Fruit fly (Drosophila melanogaster): Measurements from ENCODE around the gene rdgB.
A peak's percentile ranks its signal among the peaks of the same experiment; 100 is the strongest.

The rdgB gene

DNA sequence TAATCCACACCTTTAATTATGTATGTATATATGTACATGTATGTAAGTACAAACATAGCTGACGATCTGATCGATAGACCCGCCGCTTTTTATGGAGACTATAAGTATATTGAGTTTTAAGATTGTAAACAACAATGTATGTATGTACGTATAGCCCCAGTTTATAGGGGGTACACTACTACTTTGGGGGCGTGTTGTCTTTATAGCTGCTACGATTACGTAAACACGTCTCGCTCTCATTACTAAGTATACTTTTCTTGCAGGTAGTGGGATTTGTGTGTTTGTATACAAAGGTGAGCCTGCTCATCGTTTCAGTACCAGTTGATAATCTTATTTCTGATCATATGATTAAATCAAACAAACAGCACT, 12.7 kb upstream of the rdgB start (continued):
- 0 out of 2 replicates have a peak, but pooled peaks have one; percentile 5 for TF ChIP-seq stc (GFP tag; IDR thresholded peaks at IDR 0.05)
- TF ChIP-seq Xrp1 (GFP tag; IDR thresholded peaks at IDR 0.05), result no peak
- no peak for TF ChIP-seq bbx (GFP tag; IDR thresholded peaks at IDR 0.05; ENCODE audit: partially characterized antibody)
- TF ChIP-seq fru (optimal IDR thresholded peaks at IDR 0.05), result no peak
- TF ChIP-seq sug (tag; optimal IDR thresholded peaks at IDR 0.05), result peak; percentile 95
- TF ChIP-seq CG10543 (GFP tag; optimal IDR thresholded peaks at IDR 0.05), result peak; percentile 13
- no peak for TF ChIP-seq CG9215 (GFP tag; IDR thresholded peaks at IDR 0.05)
- TF ChIP-seq pros (GFP tag; optimal IDR thresholded peaks at IDR 0.05), result no peak
- TF ChIP-seq Mes4 (GFP tag; optimal IDR thresholded peaks at IDR 0.05), result no peak
- no peak for TF ChIP-seq nerfin-2 (GFP tag; IDR thresholded peaks at IDR 0.05; ENCODE audit: partially characterized antibody)
- TF ChIP-seq Oaz (GFP tag; IDR thresholded peaks at IDR 0.05), result no peak
- TF ChIP-seq Atf6 (GFP tag; IDR thresholded peaks at IDR 0.05), result 0 out of 2 replicates have a peak, but pooled peaks have one; percentile 10
- TF ChIP-seq bcd (GFP tag; optimal IDR thresholded peaks at IDR 0.05), result no peak
- TF ChIP-seq lola (GFP tag; optimal IDR thresholded peaks at IDR 0.05), result no peak
- no peak for TF ChIP-seq CG4730 (GFP tag; IDR thresholded peaks at IDR 0.05)
- no peak for TF ChIP-seq CG8359 (GFP tag; optimal IDR thresholded peaks at IDR 0.05; ENCODE audit: borderline replicate concordance)
- TF ChIP-seq pfk (GFP tag; optimal IDR thresholded peaks at IDR 0.05), result peak; percentile 31
- no peak for TF ChIP-seq gcm2 (GFP tag; optimal IDR thresholded peaks at IDR 0.05)
- TF ChIP-seq Scr (GFP tag; IDR thresholded peaks at IDR 0.05; ENCODE audit: partially characterized antibody), result no peak
- no peak for TF ChIP-seq CG8478 (optimal IDR thresholded peaks at IDR 0.05)
- TF ChIP-seq mirr (GFP tag; optimal IDR thresholded peaks at IDR 0.05), result peak; percentile 75
- no peak for TF ChIP-seq CG8290 (GFP tag; optimal IDR thresholded peaks at IDR 0.05)
- peak in 1 of 2 experiments; percentile 54 for TF ChIP-seq CG8290 (tag; optimal IDR thresholded peaks at IDR 0.05)
- no peak for TF ChIP-seq E2f1 (GFP tag; IDR thresholded peaks at IDR 0.05)
- no peak for TF ChIP-seq crol (GFP tag; IDR thresholded peaks at IDR 0.05)
- no peak for TF ChIP-seq CG8281 (tag; optimal IDR thresholded peaks at IDR 0.05)
- no peak for TF ChIP-seq jumu (GFP tag; optimal IDR thresholded peaks at IDR 0.05)
- TF ChIP-seq twi (tag; optimal IDR thresholded peaks at IDR 0.05), result no peak
- no peak for TF ChIP-seq CG15011 (GFP tag; optimal IDR thresholded peaks at IDR 0.05)

DNA sequence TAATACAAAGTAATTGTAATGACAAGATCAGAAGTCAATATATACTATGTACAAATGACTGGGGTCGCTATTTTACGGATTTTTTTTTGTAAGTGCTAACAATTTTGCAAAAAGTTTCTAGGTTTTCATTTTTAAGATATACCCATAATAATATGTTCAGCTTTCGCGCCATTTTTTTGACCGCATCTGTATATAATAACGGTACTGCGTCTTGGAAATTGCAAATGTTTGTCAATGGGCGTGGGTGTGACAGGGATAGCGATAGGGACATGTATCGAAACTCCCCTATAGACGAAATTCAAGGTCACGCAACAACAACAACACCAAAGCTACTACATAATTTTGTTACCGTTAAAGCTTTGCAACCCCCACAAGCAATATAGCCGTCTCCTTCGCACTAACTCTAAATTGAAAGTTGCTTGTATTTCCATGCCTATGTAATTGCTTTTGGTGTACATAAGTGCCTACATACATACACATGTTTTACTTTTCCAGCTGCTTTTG, 10.0 kb upstream of the rdgB start:
- no peak for TF ChIP-seq pzg (GFP tag; optimal IDR thresholded peaks at IDR 0.05)
- TF ChIP-seq CG32772 (GFP tag; IDR thresholded peaks at IDR 0.05), result no peak
- no peak for TF ChIP-seq CG30431 (GFP tag; optimal IDR thresholded peaks at IDR 0.05)
- TF ChIP-seq Nf-YB (GFP tag; optimal IDR thresholded peaks at IDR 0.05), result no peak
- TF ChIP-seq CG12391 (tag; optimal IDR thresholded peaks at IDR 0.05), result peak; percentile 10
- TF ChIP-seq Adf1 (GFP tag; IDR thresholded peaks at IDR 0.05), result no peak
- TF ChIP-seq lov (optimal IDR thresholded peaks at IDR 0.05), result no peak
- no peak for TF ChIP-seq lov (GFP tag; IDR thresholded peaks at IDR 0.05)
- peak; percentile 22 for TF ChIP-seq Hmr (GFP tag; optimal IDR thresholded peaks at IDR 0.05)
- TF ChIP-seq C15 (GFP tag; IDR thresholded peaks at IDR 0.05), result no peak
- TF ChIP-seq sens (GFP tag), result peak; percentile 9
- TF ChIP-seq CG2712 (tag; optimal IDR thresholded peaks at IDR 0.05), result no peak
- TF ChIP-seq pfk (GFP tag; optimal IDR thresholded peaks at IDR 0.05), result no peak
- no peak for TF ChIP-seq CG15073 (GFP tag; optimal IDR thresholded peaks at IDR 0.05)
- peak; percentile 32 for TF ChIP-seq BtbVII (GFP tag; optimal IDR thresholded peaks at IDR 0.05)
- TF ChIP-seq CG10147 (GFP tag; optimal IDR thresholded peaks at IDR 0.05), result no peak
- no peak for TF ChIP-seq sima (GFP tag; optimal IDR thresholded peaks at IDR 0.05)
- TF ChIP-seq CG4730 (GFP tag; IDR thresholded peaks at IDR 0.05), result no peak
- TF ChIP-seq ro (GFP tag; IDR thresholded peaks at IDR 0.05), result no peak
- TF ChIP-seq CG18619 (GFP tag; optimal IDR thresholded peaks at IDR 0.05), result peak; percentile 6
- TF ChIP-seq CG6813 (GFP tag; optimal IDR thresholded peaks at IDR 0.05), result no peak
- no peak for TF ChIP-seq btn (GFP tag; optimal IDR thresholded peaks at IDR 0.05)
- no peak for TF ChIP-seq CG17328 (GFP tag; IDR thresholded peaks at IDR 0.05)
- no peak for TF ChIP-seq wek (GFP tag; optimal IDR thresholded peaks at IDR 0.05)
- TF ChIP-seq mirr (GFP tag; optimal IDR thresholded peaks at IDR 0.05), result no peak
- no peak for TF ChIP-seq CG1529 (GFP tag; optimal IDR thresholded peaks at IDR 0.05)
- no peak for TF ChIP-seq CG10462 (GFP tag; optimal IDR thresholded peaks at IDR 0.05)
